Fruit fly (Drosophila melanogaster): ENCODE measurements around the gene Ddrgk1.

Ddrgk1 gene

dm6 chr3R:21201627-21202026, 13.3 kb upstream of the Ddrgk1 start:
- TF ChIP-seq D1 (tag; optimal IDR thresholded peaks at IDR 0.05) = no peak
- no peak for TF ChIP-seq CG12605 (GFP tag; IDR thresholded peaks at IDR 0.05)
- no peak for TF ChIP-seq Snoo (tag; optimal IDR thresholded peaks at IDR 0.05)

dm6 chr3R:21203135-21203534, 11.7 kb upstream of the Ddrgk1 start:
- TF ChIP-seq CG32121 (GFP tag; IDR thresholded peaks at IDR 0.05) (no peak), CG4496 (GFP tag; IDR thresholded peaks at IDR 0.05) (peak; percentile 25; the same call in 1 of the 3 replicates), Pif1A (GFP tag; optimal IDR thresholded peaks at IDR 0.05) (no peak), CG12605 (GFP tag; IDR thresholded peaks at IDR 0.05) (no peak), CG9948 (tag; optimal IDR thresholded peaks at IDR 0.05) (no peak), EcR (GFP tag; optimal IDR thresholded peaks at IDR 0.05) (peak; percentile 17), gl (tag; optimal IDR thresholded peaks at IDR 0.05) (no peak), D1 (tag; optimal IDR thresholded peaks at IDR 0.05) (no peak), Pif1B (GFP tag; optimal IDR thresholded peaks at IDR 0.05) (no peak), Snoo (tag; optimal IDR thresholded peaks at IDR 0.05) (no peak), CG14655 (GFP tag; optimal IDR thresholded peaks at IDR 0.05) (peak; percentile 0)

- TF ChIP-seq CG32121 (GFP tag; IDR thresholded peaks at IDR 0.05) (no peak), CG12605 (GFP tag; IDR thresholded peaks at IDR 0.05) (peak; percentile 61), Ets98B (GFP tag; IDR thresholded peaks at IDR 0.05) (peak; percentile 44; the same call in 1 of the 2 replicates)
These were observed 11.0 kb upstream of the Ddrgk1 start for dm6 chr3R:21203660-21204499.

- peak; percentile 73; the same call in 1 of the 2 replicates for TF ChIP-seq CG10348 (GFP tag; IDR thresholded peaks at IDR 0.05)
- TF ChIP-seq Pif1B (GFP tag; optimal IDR thresholded peaks at IDR 0.05) = peak; percentile 90
- peak; percentile 90 for TF ChIP-seq CG34367 (tag; optimal IDR thresholded peaks at IDR 0.05)
- peak; percentile 91 for TF ChIP-seq CG4496 (GFP tag; IDR thresholded peaks at IDR 0.05)
- TF ChIP-seq Snoo (tag; optimal IDR thresholded peaks at IDR 0.05) = peak; percentile 65
- peak; percentile 66 for TF ChIP-seq EcR (GFP tag; optimal IDR thresholded peaks at IDR 0.05)
- TF ChIP-seq rn (GFP tag; IDR thresholded peaks at IDR 0.05) = peak; percentile 78
- TF ChIP-seq CG8301 (tag; optimal IDR thresholded peaks at IDR 0.05) = peak; percentile 97
- peak; percentile 92 for TF ChIP-seq CG15710 (tag; optimal IDR thresholded peaks at IDR 0.05)
- TF ChIP-seq CG32121 (GFP tag; IDR thresholded peaks at IDR 0.05) = peak; percentile 93
- TF ChIP-seq D1 (tag; optimal IDR thresholded peaks at IDR 0.05) = peak; percentile 92
- TF ChIP-seq CG12605 (GFP tag; IDR thresholded peaks at IDR 0.05) = peak; percentile 73
- TF ChIP-seq CG9948 (tag; optimal IDR thresholded peaks at IDR 0.05) = peak; percentile 91
- peak; percentile 93 for TF ChIP-seq Pif1A (GFP tag; optimal IDR thresholded peaks at IDR 0.05)
- TF ChIP-seq fd96Ca (GFP tag; IDR thresholded peaks at IDR 0.05) = peak; percentile 86
- peak; percentile 91 for TF ChIP-seq Ets98B (GFP tag; IDR thresholded peaks at IDR 0.05)
- TF ChIP-seq CG8159 (tag; optimal IDR thresholded peaks at IDR 0.05) = peak; percentile 98
- peak; percentile 97 for TF ChIP-seq CG14655 (GFP tag; optimal IDR thresholded peaks at IDR 0.05)
- no peak for TF ChIP-seq CG13204 (GFP tag; optimal IDR thresholded peaks at IDR 0.05)
- peak; percentile 92 for TF ChIP-seq CG17806 (tag; optimal IDR thresholded peaks at IDR 0.05)
- peak; percentile 79 for TF ChIP-seq gl (tag; optimal IDR thresholded peaks at IDR 0.05)
These were observed 10.2 kb upstream of the Ddrgk1 start for dm6 chr3R:21204500-21205167.

- TF ChIP-seq Pif1A (GFP tag; optimal IDR thresholded peaks at IDR 0.05) (peak; percentile 83), gl (tag; optimal IDR thresholded peaks at IDR 0.05) (no peak), fd96Ca (GFP tag; IDR thresholded peaks at IDR 0.05) (peak; percentile 95), CG14655 (GFP tag; optimal IDR thresholded peaks at IDR 0.05) (peak; percentile 92), EcR (GFP tag; optimal IDR thresholded peaks at IDR 0.05) (peak; percentile 99), CG12605 (GFP tag; IDR thresholded peaks at IDR 0.05) (peak; percentile 70), CG9948 (tag; optimal IDR thresholded peaks at IDR 0.05) (peak; percentile 69), CG8301 (tag; optimal IDR thresholded peaks at IDR 0.05) (peak; percentile 85), CG10348 (GFP tag; IDR thresholded peaks at IDR 0.05) (peak; percentile 50; the same call in 1 of the 2 replicates), rn (GFP tag; IDR thresholded peaks at IDR 0.05) (peak; percentile 81), CG34367 (tag; optimal IDR thresholded peaks at IDR 0.05) (peak; percentile 51), Pif1B (GFP tag; optimal IDR thresholded peaks at IDR 0.05) (peak; percentile 47), CG4496 (GFP tag; IDR thresholded peaks at IDR 0.05) (peak; percentile 90), D1 (tag; optimal IDR thresholded peaks at IDR 0.05) (no peak), CG32121 (GFP tag; IDR thresholded peaks at IDR 0.05) (peak; percentile 80), CG17806 (tag; optimal IDR thresholded peaks at IDR 0.05) (peak; percentile 73), Snoo (tag; optimal IDR thresholded peaks at IDR 0.05) (peak; percentile 17), Ets98B (GFP tag; IDR thresholded peaks at IDR 0.05) (peak; percentile 86), CG15710 (tag; optimal IDR thresholded peaks at IDR 0.05) (peak; percentile 70), CG8159 (tag; optimal IDR thresholded peaks at IDR 0.05) (no peak), CG13204 (GFP tag; optimal IDR thresholded peaks at IDR 0.05) (peak; percentile 99)
These were observed 9.1 kb upstream of the Ddrgk1 start for dm6 chr3R:21205680-21206326.
